8 worm cellular contexts compared by ENCODE assay signal in the genomic region with DNA sequence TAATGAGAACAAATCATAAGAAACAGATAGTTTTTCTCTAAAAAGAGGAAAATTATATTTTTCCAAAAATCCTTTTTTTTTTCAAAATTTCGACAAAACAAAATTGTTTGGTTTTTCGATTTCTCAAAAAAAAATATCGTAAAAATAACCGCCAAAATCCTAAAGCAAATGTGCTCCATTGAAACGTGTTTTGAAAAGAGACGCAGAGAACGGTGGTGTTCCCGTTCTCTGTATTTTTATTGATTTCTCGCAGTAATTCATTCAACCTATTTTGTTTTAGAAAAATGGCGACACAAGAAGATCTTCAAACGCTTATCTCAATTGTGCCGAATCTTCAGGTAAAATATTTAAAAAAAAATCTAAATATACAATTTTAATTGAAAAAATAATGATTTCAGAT.
TF ChIP-seq lines count a peak whose summit lies in the region.

A gene (plus strand): TSS at position 281 of the 400 bp plus-strand sequence.

TF ChIP-seq in whole organism, L1 larva, 84 proteins besides CTCF, POLR2A, EP300 and RAD21 (continues in another document):
- no peak for TF ChIP-seq aha-1 (tag; optimal IDR thresholded peaks at IDR 0.05; lab: Kevin White, UChicago)
- TF ChIP-seq ceh-90 (tag; optimal IDR thresholded peaks at IDR 0.05; lab: Kevin White, UChicago), result no peak
- no peak for TF ChIP-seq nhr-71 (tag; optimal IDR thresholded peaks at IDR 0.05; lab: Kevin White, UChicago)
- no peak for TF ChIP-seq lin-14 (GFP tag; optimal IDR thresholded peaks at IDR 0.05; lab: Kevin White, UChicago)
- TF ChIP-seq nhr-77 (tag; optimal IDR thresholded peaks at IDR 0.05; lab: Kevin White, UChicago), result no peak
- TF ChIP-seq snu-23 (GFP tag; optimal IDR thresholded peaks at IDR 0.05; lab: Kevin White, UChicago), result peak; percentile 30
- no peak for TF ChIP-seq ces-1 (GFP tag; optimal IDR thresholded peaks at IDR 0.05; lab: Kevin White, UChicago)
- no peak for TF ChIP-seq isw-1 (GFP tag; IDR thresholded peaks at IDR 0.05; lab: Robert Waterston, UW)
- TF ChIP-seq mep-1 (tag; optimal IDR thresholded peaks at IDR 0.05; lab: Kevin White, UChicago), result peak; percentile 45
- no peak for TF ChIP-seq C16A3.4 (tag; optimal IDR thresholded peaks at IDR 0.05; lab: Kevin White, UChicago)
- no peak for TF ChIP-seq zip-4 (GFP tag; optimal IDR thresholded peaks at IDR 0.05; lab: Kevin White, UChicago)
- peak; percentile 1 for TF ChIP-seq nhr-85 (tag; lab: Kevin White, UChicago)

TF ChIP-seq in whole organism, L2 larva, 48 proteins besides CTCF, POLR2A, EP300 and RAD21:
- no peak for TF ChIP-seq fos-1 (tag; optimal IDR thresholded peaks at IDR 0.05; lab: Kevin White, UChicago)
- TF ChIP-seq C34F6.9 (tag; optimal IDR thresholded peaks at IDR 0.05; lab: Kevin White, UChicago), result peak; percentile 64
- peak; percentile 27 for TF ChIP-seq crh-2 (tag; optimal IDR thresholded peaks at IDR 0.05; lab: Kevin White, UChicago)
- TF ChIP-seq unc-55 (GFP tag; optimal IDR thresholded peaks at IDR 0.05; lab: Kevin White, UChicago), result peak; percentile 74
- TF ChIP-seq lsy-2 (tag; optimal IDR thresholded peaks at IDR 0.05; lab: Kevin White, UChicago), result peak in 1 of 2 experiments; percentile 60
- peak; percentile 14 for TF ChIP-seq nhr-129 (tag; optimal IDR thresholded peaks at IDR 0.05; lab: Kevin White, UChicago)
- TF ChIP-seq nhr-25 (tag; optimal IDR thresholded peaks at IDR 0.05; lab: Kevin White, UChicago), result no peak
- TF ChIP-seq gmeb-1 (tag; optimal IDR thresholded peaks at IDR 0.05; lab: Kevin White, UChicago), result peak; percentile 8

TF ChIP-seq in whole organism, L3 larva, 47 proteins besides CTCF, POLR2A, EP300 and RAD21 (continues in another document):
- peak; percentile 69 for TF ChIP-seq pha-4 (tag; optimal IDR thresholded peaks at IDR 0.05; lab: Kevin White, UChicago)
- peak; percentile 46 for TF ChIP-seq lin-15B (tag; optimal IDR thresholded peaks at IDR 0.05; lab: Kevin White, UChicago)
- no peak for TF ChIP-seq hmg-11 (tag; optimal IDR thresholded peaks at IDR 0.05; lab: Kevin White, UChicago)
- TF ChIP-seq jun-1 (tag; optimal IDR thresholded peaks at IDR 0.05; lab: Kevin White, UChicago), result no peak
- TF ChIP-seq egl-5 (tag; optimal IDR thresholded peaks at IDR 0.05; lab: Kevin White, UChicago), result no peak
- TF ChIP-seq ceh-28 (tag; optimal IDR thresholded peaks at IDR 0.05; lab: Kevin White, UChicago), result peak; percentile 34
- no peak for TF ChIP-seq nhr-11 (tag; optimal IDR thresholded peaks at IDR 0.05; lab: Kevin White, UChicago)
- TF ChIP-seq nhr-25 (tag; optimal IDR thresholded peaks at IDR 0.05; lab: Kevin White, UChicago), result peak; percentile 16
- TF ChIP-seq fkh-2 (tag; optimal IDR thresholded peaks at IDR 0.05; lab: Kevin White, UChicago), result no peak
- TF ChIP-seq ztf-11 (tag; optimal IDR thresholded peaks at IDR 0.05; lab: Kevin White, UChicago), result no peak
- no peak for TF ChIP-seq lsy-12 (tag; optimal IDR thresholded peaks at IDR 0.05; lab: Kevin White, UChicago)
- TF ChIP-seq elt-3 (tag; optimal IDR thresholded peaks at IDR 0.05; lab: Kevin White, UChicago), result no peak

TF ChIP-seq in whole organism, L4 larva, 104 proteins besides CTCF, POLR2A, EP300 and RAD21 (continues in another document):
- TF ChIP-seq tra-1 (GFP tag; IDR thresholded peaks at IDR 0.05; lab: Robert Waterston, UW), result no peak
- TF ChIP-seq lir-3 (tag; optimal IDR thresholded peaks at IDR 0.05; lab: Kevin White, UChicago), result no peak
- TF ChIP-seq daf-8 (GFP tag; IDR thresholded peaks at IDR 0.05; lab: Robert Waterston, UW), result no peak
- TF ChIP-seq ceh-28 (tag; optimal IDR thresholded peaks at IDR 0.05; lab: Kevin White, UChicago), result no peak
- TF ChIP-seq lsy-2 (tag; optimal IDR thresholded peaks at IDR 0.05; lab: Kevin White, UChicago), result peak in 1 of 2 experiments; percentile 55
- peak; percentile 54 for TF ChIP-seq dpl-1 (GFP tag; optimal IDR thresholded peaks at IDR 0.05; lab: Kevin White, UChicago)
- TF ChIP-seq nhr-42 (GFP tag; IDR thresholded peaks at IDR 0.05; lab: Robert Waterston, UW), result no peak
- TF ChIP-seq R02D3.7 (tag; optimal IDR thresholded peaks at IDR 0.05; lab: Kevin White, UChicago), result no peak
- TF ChIP-seq dve-1 (tag; optimal IDR thresholded peaks at IDR 0.05; lab: Kevin White, UChicago; ENCODE audit: insufficient read depth), result peak; percentile 8
- TF ChIP-seq lin-13 (GFP tag; optimal IDR thresholded peaks at IDR 0.05; lab: Kevin White, UChicago), result no peak
- no peak for TF ChIP-seq set-16 (GFP tag; IDR thresholded peaks at IDR 0.05; lab: Robert Waterston, UW)
- no peak for TF ChIP-seq aha-1 (tag; lab: Kevin White, UChicago)

TF ChIP-seq in whole organism, late embryonic, 69 proteins besides CTCF, POLR2A, EP300 and RAD21:
- TF ChIP-seq ceh-48 (tag; optimal IDR thresholded peaks at IDR 0.05; lab: Kevin White, UChicago) (peak; percentile 77), C38D4.7 (GFP tag; optimal IDR thresholded peaks at IDR 0.05; lab: Kevin White, UChicago) (no peak), nfya-1 (tag; optimal IDR thresholded peaks at IDR 0.05; lab: Kevin White, UChicago) (peak; percentile 10), pax-1 (tag; optimal IDR thresholded peaks at IDR 0.05; lab: Kevin White, UChicago) (peak; percentile 40)

TF ChIP-seq in whole organism, midembryonic, 9 proteins besides CTCF, POLR2A, EP300 and RAD21:
- TF ChIP-seq T22C8.4 (GFP tag; IDR thresholded peaks at IDR 0.05; lab: Robert Waterston, UW) (0 out of 2 replicates have a peak, but pooled peaks have one; percentile 38), ztf-29 (GFP tag; IDR thresholded peaks at IDR 0.05; lab: Robert Waterston, UW) (no peak)

TF ChIP-seq in whole organism, mixed stage, embryonic, 35 proteins besides CTCF, POLR2A, EP300 and RAD21 (continues in another document):
- TF ChIP-seq ces-1 (GFP tag; optimal IDR thresholded peaks at IDR 0.05; lab: Kevin White, UChicago) (peak; percentile 65), tbx-8 (GFP tag; optimal IDR thresholded peaks at IDR 0.05; lab: Kevin White, UChicago) (no peak), nhr-237 (tag; optimal IDR thresholded peaks at IDR 0.05; lab: Kevin White, UChicago) (peak; percentile 24), M03D4.4 (tag; optimal IDR thresholded peaks at IDR 0.05; lab: Kevin White, UChicago) (no peak), drap-1 (GFP tag; optimal IDR thresholded peaks at IDR 0.05; lab: Kevin White, UChicago) (no peak), cnd-1 (tag; optimal IDR thresholded peaks at IDR 0.05; lab: Kevin White, UChicago) (no peak), ceh-43 (GFP tag; optimal IDR thresholded peaks at IDR 0.05; lab: Kevin White, UChicago) (no peak), nhr-12 (tag; optimal IDR thresholded peaks at IDR 0.05; lab: Kevin White, UChicago) (no peak), sptf-1 (tag; optimal IDR thresholded peaks at IDR 0.05; lab: Kevin White, UChicago) (no peak), nhr-28 (tag; optimal IDR thresholded peaks at IDR 0.05; lab: Kevin White, UChicago) (no peak), ceh-83 (GFP tag; optimal IDR thresholded peaks at IDR 0.05; lab: Kevin White, UChicago) (no peak), ceh-39 (tag; optimal IDR thresholded peaks at IDR 0.05; lab: Kevin White, UChicago) (peak; percentile 79), sem-2 (GFP tag; optimal IDR thresholded peaks at IDR 0.05; lab: Kevin White, UChicago) (no peak), lin-13 (tag; optimal IDR thresholded peaks at IDR 0.05; lab: Kevin White, UChicago) (no peak), unc-120 (tag; optimal IDR thresholded peaks at IDR 0.05; lab: Kevin White, UChicago; ENCODE audit: poor library complexity, severe bottlenecking) (no peak), blmp-1 (tag; optimal IDR thresholded peaks at IDR 0.05; lab: Kevin White, UChicago) (no peak), unc-39 (tag; optimal IDR thresholded peaks at IDR 0.05; lab: Kevin White, UChicago) (no peak), mep-1 (tag; optimal IDR thresholded peaks at IDR 0.05; lab: Kevin White, UChicago) (peak; percentile 28), flh-1 (GFP tag; optimal IDR thresholded peaks at IDR 0.05; lab: Kevin White, UChicago) (no peak), mab-5 (tag; optimal IDR thresholded peaks at IDR 0.05; lab: Kevin White, UChicago) (no peak), hlh-1 (tag; optimal IDR thresholded peaks at IDR 0.05; lab: Kevin White, UChicago) (no peak), mls-2 (tag; optimal IDR thresholded peaks at IDR 0.05; lab: Kevin White, UChicago) (no peak)

TF ChIP-seq in whole organism, young adult, 124 proteins besides CTCF, POLR2A, EP300 and RAD21:
- TF ChIP-seq rec-8 (tag; optimal IDR thresholded peaks at IDR 0.05; lab: Kevin White, UChicago), result no peak
- TF ChIP-seq lin-54 (GFP tag; optimal IDR thresholded peaks at IDR 0.05; lab: Kevin White, UChicago), result no peak
- no peak for TF ChIP-seq F33H1.4 (GFP tag; IDR thresholded peaks at IDR 0.05; lab: Robert Waterston, UW)
- no peak for TF ChIP-seq Y95B8A.8 (GFP tag; IDR thresholded peaks at IDR 0.05; lab: Robert Waterston, UW)
- no peak for TF ChIP-seq mel-28 (tag; optimal IDR thresholded peaks at IDR 0.05; lab: Kevin White, UChicago; ENCODE audit: borderline replicate concordance)
- peak; percentile 10 for TF ChIP-seq attf-5 (GFP tag; optimal IDR thresholded peaks at IDR 0.05; lab: Kevin White, UChicago)
